Fruit fly (Drosophila melanogaster) whole organism, embryonic: ENCODE measurements around the gene HINT1.

Source experiments
- ATbp ChIP-seq: fragments of 200-800 bp; sonication (Bioruptor generic); optimal IDR thresholded peaks from 2 replicates; lab custom pipeline; 2017; ENCODE audit warnings: missing biosample characterization, mild to moderate bottlenecking, missing genetic modification characterization, missing genetic modification reagents
- Bdp1 ChIP-seq: fragments of 200-800 bp; sonication (Bioruptor generic); optimal IDR thresholded peaks from 3 replicates; lab custom pipeline; 2016; ENCODE audit warnings: missing biosample characterization, missing genetic modification characterization
- CG10565 ChIP-seq: fragments of 200-800 bp; sonication (Bioruptor generic); optimal IDR thresholded peaks from 3 replicates; lab custom pipeline; 2016; ENCODE audit warnings: missing biosample characterization, mild to moderate bottlenecking, missing genetic modification characterization
- CG10654 ChIP-seq: fragments of 200-800 bp; sonication (Bioruptor generic); optimal IDR thresholded peaks from 2 replicates; lab custom pipeline; 2016; ENCODE audit warnings: missing biosample characterization, missing genetic modification characterization
- CG12071 ChIP-seq: fragments of 200-800 bp; sonication (Bioruptor generic); optimal IDR thresholded peaks from 3 replicates; lab custom pipeline; 2018; ENCODE audit warnings: missing biosample characterization, mild to moderate bottlenecking, missing genetic modification characterization
- CG12104 ChIP-seq: fragments of 200-800 bp; sonication (Bioruptor generic); optimal IDR thresholded peaks from 3 replicates; lab custom pipeline; 2016; ENCODE audit warnings: missing biosample characterization, missing genetic modification characterization
- CG14050 ChIP-seq: fragments of 200-800 bp; sonication (Bioruptor generic); IDR thresholded peaks from 3 replicates; pipeline ENCODE4 v1.3.6; 2022; ENCODE audit warnings: missing biosample characterization, missing genetic modification characterization
- CG14965 ChIP-seq: fragments of 200-800 bp; sonication (Bioruptor generic); optimal IDR thresholded peaks from 2 replicates; lab custom pipeline; 2016; ENCODE audit warnings: missing biosample characterization, missing genetic modification characterization, borderline replicate concordance
- CG16815 ChIP-seq: fragments of 200-800 bp; sonication (Bioruptor generic); optimal IDR thresholded peaks from 3 replicates; lab custom pipeline; 2017; ENCODE audit warnings: missing biosample characterization, mild to moderate bottlenecking, missing genetic modification characterization
- CG17186 ChIP-seq: fragments of 200-800 bp; sonication (Bioruptor generic); optimal IDR thresholded peaks from 3 replicates; lab custom pipeline; 2017; ENCODE audit warnings: missing biosample characterization, missing genetic modification reagents, missing genetic modification characterization
- CG18262 ChIP-seq: fragments of 200-800 bp; optimal IDR thresholded peaks from 3 replicates; lab custom pipeline; 2019; ENCODE audit warnings: missing biosample characterization, mild to moderate bottlenecking, missing genetic modification characterization, moderate library complexity
- CG2678 ChIP-seq: fragments of 200-800 bp; sonication (Bioruptor generic); optimal IDR thresholded peaks from 3 replicates; lab custom pipeline; 2019; ENCODE audit warnings: missing biosample characterization, mild to moderate bottlenecking, missing genetic modification characterization, moderate library complexity
- CG4617 ChIP-seq: fragments of 200-800 bp; sonication (Bioruptor generic); optimal IDR thresholded peaks from 3 replicates; lab custom pipeline; 2016; ENCODE audit warnings: missing biosample characterization, missing genetic modification characterization, borderline replicate concordance
- CG5245 ChIP-seq: fragments of 200-800 bp; sonication (Bioruptor generic); optimal IDR thresholded peaks from 3 replicates; lab custom pipeline; 2016; ENCODE audit warnings: missing biosample characterization, missing genetic modification characterization
- CG6683 ChIP-seq: fragments of 200-800 bp; sonication (Bioruptor generic); optimal IDR thresholded peaks from 2 replicates; lab custom pipeline; 2017; ENCODE audit warnings: missing biosample characterization, mild to moderate bottlenecking, missing genetic modification characterization, missing genetic modification reagents
- CG7786 ChIP-seq: fragments of 200-800 bp; sonication (Bioruptor generic); optimal IDR thresholded peaks from 2 replicates; lab custom pipeline; 2016; ENCODE audit warnings: missing biosample characterization, missing genetic modification characterization
- CG7928 ChIP-seq: fragments of 200-800 bp; sonication (Bioruptor generic); optimal IDR thresholded peaks from 2 replicates; lab custom pipeline; 2017; ENCODE audit warnings: missing biosample characterization, mild to moderate bottlenecking, missing genetic modification characterization
- Chrac-16 ChIP-seq: fragments of 200-800 bp; sonication (Bioruptor generic); optimal IDR thresholded peaks from 3 replicates; lab custom pipeline; 2016; ENCODE audit warnings: missing biosample characterization, missing genetic modification characterization
- CrebB ChIP-seq: fragments of 200-800 bp; sonication (Bioruptor generic); optimal IDR thresholded peaks from 3 replicates; lab custom pipeline; 2018; ENCODE audit warnings: missing biosample characterization, mild to moderate bottlenecking, missing genetic modification characterization
- Dip3 ChIP-seq: fragments of 200-800 bp; sonication (Bioruptor generic); optimal IDR thresholded peaks from 3 replicates; lab custom pipeline; 2016; ENCODE audit warnings: missing biosample characterization, missing genetic modification characterization
- Fer1 ChIP-seq: fragments of 200-800 bp; sonication (Bioruptor generic); optimal IDR thresholded peaks from 2 replicates; lab custom pipeline; 2017; ENCODE audit warnings: missing biosample characterization, mild to moderate bottlenecking, missing genetic modification characterization
- HLH3B ChIP-seq: fragments of 200-800 bp; sonication (Bioruptor generic); IDR thresholded peaks from 2 replicates; pipeline ENCODE4 v1.3.6; 2022; ENCODE audit warnings: missing biosample characterization, missing genetic modification characterization
- Hmx ChIP-seq: fragments of 200-800 bp; sonication (Bioruptor generic); optimal IDR thresholded peaks from 2 replicates; lab custom pipeline; 2016; ENCODE audit warnings: missing biosample characterization, missing genetic modification characterization
- Hr3 ChIP-seq: fragments of 200-800 bp; sonication (Bioruptor generic); optimal IDR thresholded peaks from 3 replicates; lab custom pipeline; 2016; ENCODE audit warnings: missing biosample characterization, missing genetic modification characterization
- Med ChIP-seq: fragments of 200-800 bp; sonication (Bioruptor generic); peaks from one replicate; lab custom pipeline; 2016; ENCODE audit warnings: missing biosample characterization, missing genetic modification characterization, mild to moderate bottlenecking, inconsistent platforms, moderate library complexity
- NC2β ChIP-seq: fragments of 200-800 bp; sonication (Bioruptor generic); optimal IDR thresholded peaks from 2 replicates; lab custom pipeline; 2016; ENCODE audit warnings: missing biosample characterization, missing genetic modification characterization
- Nf-YA ChIP-seq: fragments of 200-800 bp; sonication (Bioruptor generic); IDR thresholded peaks from 2 replicates; pipeline ENCODE4 v1.3.6; 2022; ENCODE audit warnings: missing biosample characterization, missing genetic modification characterization
- Sox102F ChIP-seq: fragments of 200-800 bp; sonication (Bioruptor generic); optimal IDR thresholded peaks from 2 replicates; lab custom pipeline; 2018; ENCODE audit warnings: missing biosample characterization, mild to moderate bottlenecking, missing genetic modification characterization, moderate library complexity
- ara ChIP-seq: fragments of 200-800 bp; sonication (Bioruptor generic); IDR thresholded peaks from 2 replicates; pipeline ENCODE4 v1.3.6; 2022; ENCODE audit warnings: missing biosample characterization, missing genetic modification characterization
- ash1 ChIP-seq: fragments of 200-800 bp; sonication (Bioruptor generic); optimal IDR thresholded peaks from 2 replicates; lab custom pipeline; 2018; ENCODE audit warnings: missing biosample characterization, mild to moderate bottlenecking, missing genetic modification characterization
- bab2 ChIP-seq: fragments of 200-800 bp; sonication (Bioruptor generic); optimal IDR thresholded peaks from 2 replicates; lab custom pipeline; 2016; ENCODE audit warnings: missing biosample characterization, missing genetic modification characterization
- br ChIP-seq: fragments of >200 bp; optimal IDR thresholded peaks from 2 replicates; lab custom pipeline; 2017
- caup ChIP-seq: fragments of 200-800 bp; sonication (Bioruptor generic); optimal IDR thresholded peaks from 3 replicates; lab custom pipeline; 2017; ENCODE audit warnings: missing biosample characterization, mild to moderate bottlenecking, missing genetic modification characterization, moderate library complexity; ENCODE audit not compliant: severe bottlenecking
- corto ChIP-seq: fragments of 200-800 bp; sonication (Bioruptor generic); optimal IDR thresholded peaks from 2 replicates; lab custom pipeline; 2016; ENCODE audit warnings: missing biosample characterization, mild to moderate bottlenecking, missing genetic modification characterization, moderate library complexity
- dpn ChIP-seq, 2 experiments: fragments of 200-800 bp; sonication (Bioruptor generic); optimal IDR thresholded peaks; 3 replicates each; lab custom pipeline; 2016; ENCODE audit warnings: missing biosample characterization in 2 of 2, missing genetic modification characterization in 2 of 2
- gcm2 ChIP-seq: fragments of 200-800 bp; sonication (Bioruptor generic); optimal IDR thresholded peaks from 2 replicates; lab custom pipeline; 2016; ENCODE audit warnings: missing biosample characterization, missing genetic modification characterization
- gro ChIP-seq: fragments of 200-800 bp; sonication (Bioruptor generic); optimal IDR thresholded peaks from 2 replicates; lab custom pipeline; 2016; ENCODE audit warnings: missing biosample characterization, missing genetic modification characterization
- jing ChIP-seq: fragments of 200-800 bp; sonication (Bioruptor generic); optimal IDR thresholded peaks from 2 replicates; lab custom pipeline; 2018; ENCODE audit warnings: missing biosample characterization, mild to moderate bottlenecking, missing genetic modification characterization
- lab ChIP-seq: fragments of 200-800 bp; sonication (Bioruptor generic); optimal IDR thresholded peaks from 3 replicates; lab custom pipeline; 2017; ENCODE audit warnings: missing biosample characterization, missing genetic modification characterization, mild to moderate bottlenecking, moderate library complexity, missing genetic modification reagents
- lilli ChIP-seq: fragments of 200-800 bp; sonication (Bioruptor generic); optimal IDR thresholded peaks from 3 replicates; lab custom pipeline; 2016; ENCODE audit warnings: missing biosample characterization, missing genetic modification characterization
- mam ChIP-seq: fragments of 200-800 bp; sonication (Bioruptor generic); optimal IDR thresholded peaks from 3 replicates; lab custom pipeline; 2016; ENCODE audit warnings: missing biosample characterization, missing genetic modification characterization
- odd ChIP-seq: fragments of 200-800 bp; sonication (Bioruptor generic); optimal IDR thresholded peaks from 2 replicates; lab custom pipeline; 2017; ENCODE audit warnings: missing biosample characterization, mild to moderate bottlenecking, missing genetic modification characterization
- psq ChIP-seq: fragments of 200-800 bp; sonication (Bioruptor generic); optimal IDR thresholded peaks from 2 replicates; lab custom pipeline; 2017; ENCODE audit warnings: missing biosample characterization, missing genetic modification characterization
- sens ChIP-seq: fragments of 200-800 bp; sonication (Bioruptor generic); peaks from one replicate; lab custom pipeline; 2016; ENCODE audit warnings: missing biosample characterization, missing genetic modification characterization
- shn ChIP-seq: fragments of 200-800 bp; sonication (Bioruptor generic); optimal IDR thresholded peaks from 3 replicates; lab custom pipeline; 2016; ENCODE audit warnings: missing biosample characterization, missing genetic modification characterization
- slbo ChIP-seq: fragments of 200-800 bp; sonication (Bioruptor generic); IDR thresholded peaks from 2 replicates; pipeline ENCODE4 v1.3.6; 2022; ENCODE audit warnings: missing biosample characterization, missing genetic modification characterization
- slp2 ChIP-seq: fragments of 200-800 bp; sonication (Bioruptor generic); optimal IDR thresholded peaks from 2 replicates; lab custom pipeline; 2016; ENCODE audit warnings: missing biosample characterization, missing genetic modification characterization
- sna ChIP-seq: fragments of 200-800 bp; sonication (Bioruptor generic); IDR thresholded peaks from 2 replicates; pipeline ENCODE4 v1.3.6; 2022; ENCODE audit warnings: missing biosample characterization, missing genetic modification characterization; ENCODE audit not compliant: partially characterized antibody
- stc ChIP-seq: fragments of 200-800 bp; sonication (Bioruptor generic); IDR thresholded peaks from 2 replicates; pipeline ENCODE4 v1.3.6; 2022; ENCODE audit warnings: missing biosample characterization, missing genetic modification characterization
- twi ChIP-seq: fragments of 200-800 bp; optimal IDR thresholded peaks from 2 replicates; lab custom pipeline; 2019; ENCODE audit warnings: missing biosample characterization, mild to moderate bottlenecking, missing genetic modification characterization, moderate library complexity
- tx ChIP-seq: fragments of 200-800 bp; sonication (Bioruptor generic); optimal IDR thresholded peaks from 2 replicates; lab custom pipeline; 2016; ENCODE audit warnings: missing biosample characterization, missing genetic modification characterization
- vfl ChIP-seq: fragments of 200-800 bp; sonication (Bioruptor generic); optimal IDR thresholded peaks from 2 replicates; lab custom pipeline; 2016; ENCODE audit warnings: missing biosample characterization, missing genetic modification characterization

HINT1 gene

DNA sequence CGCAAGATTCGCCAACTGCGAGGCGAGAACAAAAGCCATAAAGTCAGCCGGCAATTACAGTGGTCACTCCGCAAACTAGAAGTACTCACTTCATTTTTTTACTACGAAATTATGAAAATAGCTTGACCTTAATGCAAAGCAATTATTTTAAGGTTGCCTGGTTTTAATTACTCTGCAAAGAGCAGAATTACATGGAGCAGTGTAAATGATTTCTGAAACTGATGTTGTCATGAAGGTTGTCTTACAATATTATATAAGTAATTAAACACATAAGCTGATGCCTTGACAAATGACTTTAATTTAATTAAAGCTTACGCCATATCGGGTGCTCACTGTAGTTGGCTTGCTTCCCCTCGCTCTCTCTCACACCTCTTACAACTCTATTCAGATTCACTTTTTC, 35.7 kb upstream of the HINT1 start (continued):
- TF ChIP-seq CG4617 (no peak), lab (GFP tag; lab: Kevin White, UChicago) (peak; percentile 74), corto (GFP tag; lab: Kevin White, UChicago) (no peak), vfl (GFP tag; lab: Kevin White, UChicago) (peak; percentile 24), bab2 (GFP tag; lab: Kevin White, UChicago) (peak; percentile 12), lilli (GFP tag; lab: Kevin White, UChicago) (peak; percentile 72), CG7928 (peak; percentile 37), tx (GFP tag; lab: Kevin White, UChicago) (peak; percentile 2), ATbp (GFP tag; lab: Kevin White, UChicago) (no peak), sens (GFP tag; lab: Kevin White, UChicago) (peak; percentile 88), twi (tag; lab: Kevin White, UChicago) (no peak), Dip3 (GFP tag; lab: Kevin White, UChicago) (peak; percentile 58), CG12104 (peak; percentile 17), dpn (GFP tag; optimal IDR thresholded peaks at IDR 0.05; lab: Kevin White, UChicago) (peak; percentile 43 to 57), psq (GFP tag; lab: Kevin White, UChicago) (no peak), CG14965 (GFP tag; lab: Kevin White, UChicago) (no peak), slbo (GFP tag; lab: Robert Waterston, UW) (peak; percentile 70), odd (GFP tag; lab: Kevin White, UChicago) (no peak), Fer1 (GFP tag; lab: Kevin White, UChicago) (peak; percentile 69), CG14050 (GFP tag; lab: Robert Waterston, UW) (no peak), ash1 (GFP tag; lab: Kevin White, UChicago) (no peak), shn (peak; percentile 1), HLH3B (GFP tag; lab: Robert Waterston, UW) (no peak), CG16815 (GFP tag; lab: Kevin White, UChicago) (peak; percentile 46), stc (no peak; the same call in 1 of the 2 replicates), CG2678 (tag; lab: Kevin White, UChicago) (peak; percentile 73), Chrac-16 (GFP tag; lab: Kevin White, UChicago) (peak; percentile 7), br (lab: Kevin White, UChicago) (no peak), gcm2 (peak; percentile 2), CG10565 (GFP tag; lab: Kevin White, UChicago) (no peak), Bdp1 (GFP tag; lab: Kevin White, UChicago) (peak; percentile 2), CrebB (tag; lab: Kevin White, UChicago) (no peak), CG18262 (peak; percentile 33), CG5245 (GFP tag; lab: Kevin White, UChicago) (no peak), CG17186 (no peak), jing (GFP tag; lab: Kevin White, UChicago) (no peak), Hmx (GFP tag; lab: Kevin White, UChicago) (no peak), sna (no peak), gro (GFP tag; lab: Kevin White, UChicago) (peak; percentile 64), CG7786 (GFP tag; lab: Kevin White, UChicago) (peak; percentile 42), ara (GFP tag; lab: Robert Waterston, UW) (no peak), Med (GFP tag; lab: Kevin White, UChicago) (peak; percentile 86), CG6683 (GFP tag; lab: Kevin White, UChicago) (no peak), Sox102F (GFP tag; lab: Kevin White, UChicago) (peak; percentile 43), slp2 (peak; percentile 17), Nf-YA (GFP tag; lab: Robert Waterston, UW) (no peak), CG12071 (GFP tag; lab: Kevin White, UChicago) (peak; percentile 6), Hr3 (GFP tag; lab: Kevin White, UChicago) (peak; percentile 3), NC2β (no peak), CG10654 (no peak), caup (peak; percentile 4), mam (GFP tag; lab: Kevin White, UChicago) (peak; percentile 60)
